Worm (Caenorhabditis elegans) whole organism, L1 larva: ENCODE measurements around the gene Y102A11A.3.
A peak's percentile ranks its signal among the peaks of the same experiment; 100 is the strongest.

Source experiments
- ceh-82 ChIP-seq, 3 experiments: fragments of 150-350 bp in 1 of 3; sonication (generic microtip) in 2 of 3; optimal IDR thresholded peaks; 2 replicates each; lab custom pipeline; 2014 to 2017; ENCODE audit warnings: missing biosample characterization in 3 of 3, missing genetic modification characterization in 3 of 3
- efl-1 ChIP-seq, 4 experiments: fragments of 150-350 bp; optimal IDR thresholded peaks in 3 of 4; peaks in 1 of 4; 1 replicate in 1 of 4; 2 replicates in 3 of 4; lab custom pipeline; 2014; ENCODE audit warnings: missing biosample characterization in 2 of 4, missing genetic modification characterization in 2 of 4, missing genetic modification reagents in 2 of 4
- hlh-4 ChIP-seq: sonication (generic microtip); optimal IDR thresholded peaks from 2 replicates; lab custom pipeline; 2016; ENCODE audit warnings: mild to moderate bottlenecking, missing genetic modification characterization, missing compliant biosample characterization
- lin-13 ChIP-seq: fragments of 150-350 bp; optimal IDR thresholded peaks from 2 replicates; lab custom pipeline; 2014; ENCODE audit warnings: missing biosample characterization, missing genetic modification reagents, missing genetic modification characterization
- lir-3 ChIP-seq: sonication (generic microtip); optimal IDR thresholded peaks from 2 replicates; lab custom pipeline; 2016; ENCODE audit warnings: mild to moderate bottlenecking, missing genetic modification characterization, moderate library complexity, missing compliant biosample characterization; ENCODE audit not compliant: poor library complexity
- lsy-2 ChIP-seq, 2 experiments: fragments of 150-350 bp; optimal IDR thresholded peaks; 2 replicates each; lab custom pipeline; 2014; ENCODE audit warnings: missing biosample characterization in 2 of 2, missing genetic modification characterization in 2 of 2
- nhr-12 ChIP-seq: sonication (generic microtip); optimal IDR thresholded peaks from 2 replicates; lab custom pipeline; 2017; ENCODE audit warnings: missing biosample characterization, missing genetic modification characterization
- snpc-4 ChIP-seq: fragments of 150-350 bp; optimal IDR thresholded peaks from 2 replicates; lab custom pipeline; 2014; ENCODE audit warnings: missing biosample characterization, missing genetic modification characterization
- sox-4 ChIP-seq: sonication (generic microtip); optimal IDR thresholded peaks from 2 replicates; lab custom pipeline; 2016; ENCODE audit warnings: missing genetic modification characterization, missing compliant biosample characterization
- sup-37 ChIP-seq: fragments of 200-800 bp; sonication (Bioruptor generic); optimal IDR thresholded peaks from 2 replicates; lab custom pipeline; 2018; ENCODE audit warnings: mild to moderate bottlenecking, missing genetic modification characterization, missing compliant biosample characterization
- unc-62 ChIP-seq: fragments of 150-350 bp; optimal IDR thresholded peaks from 2 replicates; lab custom pipeline; 2014; ENCODE audit warnings: missing biosample characterization, missing genetic modification reagents, missing genetic modification characterization
- zag-1 ChIP-seq: fragments of 150-350 bp; optimal IDR thresholded peaks from 2 replicates; lab custom pipeline; 2014; ENCODE audit warnings: missing biosample characterization, missing genetic modification characterization

- TF ChIP-seq hlh-4 (tag; lab: Kevin White, UChicago) (no peak), nhr-12 (tag; lab: Kevin White, UChicago) (no peak), ceh-82 (tag; optimal IDR thresholded peaks at IDR 0.05; lab: Kevin White, UChicago) (no peak), unc-62 (GFP tag; lab: Kevin White, UChicago) (no peak), sox-4 (tag; lab: Kevin White, UChicago) (no peak), lin-13 (GFP tag; lab: Kevin White, UChicago) (no peak), lsy-2 (tag; optimal IDR thresholded peaks at IDR 0.05; lab: Kevin White, UChicago) (no peak), snpc-4 (tag; lab: Kevin White, UChicago) (no peak), lir-3 (tag; lab: Kevin White, UChicago) (no peak), zag-1 (tag; lab: Kevin White, UChicago) (no peak), efl-1 (optimal IDR thresholded peaks at IDR 0.05; lab: Kevin White, UChicago) (no peak), efl-1 (GFP tag; optimal IDR thresholded peaks at IDR 0.05 in 1 of 2; lab: Kevin White, UChicago) (peak in 1 of 2 experiments; percentile 69), sup-37 (no peak)
Observed at ce11 chrX:1981654-1982053, 37.3 kb upstream of the Y102A11A.3 start.
